Fruit fly (Drosophila melanogaster) S2 (cell line): ENCODE results near the gene Tdg.

Source experiments
- CG8478 ChIP-seq: fragments of >200 bp; optimal IDR thresholded peaks from 2 replicates; lab custom pipeline; 2018
- CTCF ChIP-seq, 2 experiments: fragments of >200 bp; optimal IDR thresholded peaks; 2 replicates each; lab custom pipeline; 2018

DNA sequence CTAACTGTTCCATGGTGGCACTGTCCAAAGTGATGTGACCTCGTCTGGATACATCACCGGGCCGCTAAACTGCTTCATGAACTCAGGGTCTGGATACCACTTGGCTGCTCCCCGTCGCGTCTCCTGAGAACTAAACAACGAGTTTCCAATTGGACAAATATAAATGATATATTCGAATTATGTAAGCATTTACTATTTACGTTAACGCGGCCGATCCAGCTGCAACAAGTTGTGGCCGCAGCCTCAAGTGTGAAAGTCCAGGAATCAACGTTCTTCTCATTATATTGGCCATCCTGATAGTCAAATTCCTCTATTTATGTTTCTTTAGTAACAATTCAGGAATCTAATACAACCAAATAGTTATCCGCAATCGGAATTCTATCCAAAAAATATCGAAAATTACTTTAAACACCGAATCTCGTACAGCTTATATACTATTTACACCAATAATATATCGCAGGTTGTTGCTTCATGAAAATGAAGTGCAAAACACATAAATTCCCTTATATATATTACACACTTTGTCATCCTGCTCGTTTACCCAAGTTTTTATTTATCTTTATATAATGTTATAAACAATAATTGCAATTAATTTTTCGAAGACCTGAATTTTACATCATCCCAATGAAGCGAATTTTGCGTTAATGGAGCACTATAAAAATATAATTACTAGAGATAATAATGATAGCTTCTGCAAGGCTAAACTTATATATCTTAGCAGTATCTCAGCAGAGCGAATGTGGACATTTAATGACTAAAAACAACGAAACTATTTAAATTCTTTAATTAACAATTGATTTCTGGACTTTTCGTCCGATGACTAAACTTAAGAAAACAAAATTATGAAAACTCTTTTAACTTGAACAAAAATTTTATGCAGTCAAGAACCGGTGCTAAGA is 13.0 kb upstream of the Tdg start:
- TF ChIP-seq CG8478 (lab: Kevin White, UChicago): no peak
- TF ChIP-seq CTCF (optimal IDR thresholded peaks at IDR 0.05; lab: Kevin White, UChicago): no peak
